Fruit fly (Drosophila melanogaster): ENCODE data around the gene Pfdn5.

The Pfdn5 gene

DNA sequence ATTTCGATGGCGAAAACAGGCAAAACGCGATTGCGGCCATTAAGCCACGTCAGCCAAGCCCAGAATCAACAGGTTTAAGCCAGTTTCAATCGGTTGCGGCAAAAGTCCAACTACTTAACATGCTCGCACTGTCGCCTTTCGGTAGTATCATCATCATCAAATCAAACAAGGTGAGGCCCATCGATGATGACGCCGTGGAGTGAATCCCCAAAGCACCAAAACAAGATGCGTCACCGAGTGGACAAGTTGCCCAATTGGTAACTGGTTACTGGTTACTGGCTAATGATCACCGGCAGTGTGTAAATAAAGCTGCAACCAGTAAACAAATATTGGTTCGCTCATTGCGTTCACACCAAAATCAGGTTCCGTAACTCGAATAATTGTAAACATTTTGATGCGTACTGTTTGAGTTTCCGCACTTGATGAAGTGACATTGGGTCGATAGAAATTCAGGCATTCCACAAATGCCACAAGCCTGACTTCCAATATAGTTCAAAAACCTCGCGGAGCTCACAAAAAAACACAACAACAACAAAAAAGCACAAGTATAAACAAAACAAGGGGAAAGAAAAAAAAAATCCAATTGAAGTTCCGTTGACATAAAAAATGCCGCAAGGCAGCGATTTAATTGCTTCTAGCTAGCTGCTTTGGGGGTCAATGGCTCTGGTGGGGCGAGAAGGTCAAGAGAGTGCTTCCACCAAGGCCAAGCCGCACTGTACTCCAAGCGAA lies 37.7 kb downstream of the Pfdn5 start (continued):
- TF ChIP-seq H2.0 (GFP tag; IDR thresholded peaks at IDR 0.05) (0 out of 2 replicates have a peak, but pooled peaks have one; percentile 17), CG11085 (GFP tag; IDR thresholded peaks at IDR 0.05) (no peak), CG11723 (GFP tag; optimal IDR thresholded peaks at IDR 0.05) (peak; percentile 76), CG2678 (tag; optimal IDR thresholded peaks at IDR 0.05) (peak; percentile 73), Camta (GFP tag; optimal IDR thresholded peaks at IDR 0.05) (peak; percentile 54), tgo (GFP tag; IDR thresholded peaks at IDR 0.05) (no peak)

DNA sequence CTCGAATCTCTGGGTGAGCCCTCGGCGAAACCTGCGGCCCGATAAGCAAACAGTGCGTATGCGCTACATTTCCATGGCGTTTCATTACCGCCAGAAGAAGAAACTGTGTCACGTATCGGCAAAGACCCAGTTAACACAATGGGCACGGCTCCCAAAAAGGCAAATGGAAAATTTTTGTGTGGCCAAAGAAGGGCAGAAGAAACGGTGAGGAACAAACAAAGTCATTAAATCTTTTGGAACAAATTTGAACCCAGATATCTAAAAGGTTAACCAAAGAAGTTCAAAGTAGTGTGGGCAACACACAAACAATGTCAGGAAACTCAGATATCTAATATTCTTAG lies 38.2 kb downstream of the Pfdn5 start:
- TF ChIP-seq CG5245 (GFP tag; optimal IDR thresholded peaks at IDR 0.05) = no peak
- TF ChIP-seq ara (GFP tag; IDR thresholded peaks at IDR 0.05) = no peak
- TF ChIP-seq CG12155 (GFP tag; optimal IDR thresholded peaks at IDR 0.05) = no peak
- no peak for TF ChIP-seq Ets97D (GFP tag; optimal IDR thresholded peaks at IDR 0.05)
- TF ChIP-seq stc (GFP tag; IDR thresholded peaks at IDR 0.05) = no peak
- TF ChIP-seq CG13775 (GFP tag; optimal IDR thresholded peaks at IDR 0.05) = no peak
- TF ChIP-seq fd102C (GFP tag; optimal IDR thresholded peaks at IDR 0.05) = no peak
- TF ChIP-seq D (optimal IDR thresholded peaks at IDR 0.05) = no peak
- TF ChIP-seq D (GFP tag; optimal IDR thresholded peaks at IDR 0.05) = no peak
- TF ChIP-seq jing (GFP tag; optimal IDR thresholded peaks at IDR 0.05) = no peak
- no peak for TF ChIP-seq gsb (GFP tag; IDR thresholded peaks at IDR 0.05)
- no peak for TF ChIP-seq phol (tag; optimal IDR thresholded peaks at IDR 0.05)
- TF ChIP-seq chinmo (GFP tag; IDR thresholded peaks at IDR 0.05; ENCODE audit: partially characterized antibody) = 0 out of 4 replicates have a peak, but pooled peaks have one; percentile 7
- no peak for TF ChIP-seq MTF-1 (GFP tag; optimal IDR thresholded peaks at IDR 0.05; ENCODE audit: borderline replicate concordance)
- no peak for TF ChIP-seq scrt (GFP tag; optimal IDR thresholded peaks at IDR 0.05)
- no peak for TF ChIP-seq Six4 (GFP tag; optimal IDR thresholded peaks at IDR 0.05)
- no peak for TF ChIP-seq Sry-δ (GFP tag; optimal IDR thresholded peaks at IDR 0.05)
- TF ChIP-seq CG1529 (GFP tag; optimal IDR thresholded peaks at IDR 0.05) = no peak
- TF ChIP-seq CG2199 (GFP tag; IDR thresholded peaks at IDR 0.05) = no peak
- no peak for TF ChIP-seq mld (GFP tag; IDR thresholded peaks at IDR 0.05; ENCODE audit: partially characterized antibody)
- no peak for TF ChIP-seq Awh (GFP tag; IDR thresholded peaks at IDR 0.05)
- no peak for TF ChIP-seq CG3407 (GFP tag; optimal IDR thresholded peaks at IDR 0.05)
- TF ChIP-seq CG31388 (GFP tag; optimal IDR thresholded peaks at IDR 0.05) = no peak
- no peak for TF ChIP-seq tll (GFP tag; optimal IDR thresholded peaks at IDR 0.05)
- TF ChIP-seq emc (GFP tag; optimal IDR thresholded peaks at IDR 0.05) = no peak
- 0 out of 2 replicates have a peak, but pooled peaks have one; percentile 9 for TF ChIP-seq CG32772 (GFP tag; IDR thresholded peaks at IDR 0.05)
- no peak for TF ChIP-seq Hey (tag; optimal IDR thresholded peaks at IDR 0.05)
- TF ChIP-seq CG14014 (GFP tag; IDR thresholded peaks at IDR 0.05) = 0 out of 2 replicates have a peak, but pooled peaks have one; percentile 5
- peak; percentile 18; the same call in 1 of the 3 replicates for TF ChIP-seq ci (GFP tag; IDR thresholded peaks at IDR 0.05)
- 0 out of 2 replicates have a peak, but pooled peaks have one; percentile 3 for TF ChIP-seq CG9932 (GFP tag; IDR thresholded peaks at IDR 0.05)
- TF ChIP-seq CG34376 (GFP tag; optimal IDR thresholded peaks at IDR 0.05) = no peak
- TF ChIP-seq dmrt11E (tag; optimal IDR thresholded peaks at IDR 0.05) = no peak
- peak; percentile 27; the same call in 1 of the 2 replicates for TF ChIP-seq Rfx (GFP tag; IDR thresholded peaks at IDR 0.05)
- no peak for TF ChIP-seq CTCF (GFP tag; optimal IDR thresholded peaks at IDR 0.05)
- no peak for TF ChIP-seq wdn (GFP tag; IDR thresholded peaks at IDR 0.05)
- TF ChIP-seq CG1233 (GFP tag; optimal IDR thresholded peaks at IDR 0.05) = no peak
- no peak for TF ChIP-seq CG3281 (GFP tag; optimal IDR thresholded peaks at IDR 0.05)
- TF ChIP-seq CG9437 (GFP tag; optimal IDR thresholded peaks at IDR 0.05) = no peak
- TF ChIP-seq h (optimal IDR thresholded peaks at IDR 0.05) = no peak
- TF ChIP-seq ase (GFP tag; IDR thresholded peaks at IDR 0.05) = 0 out of 3 replicates have a peak, but pooled peaks have one; percentile 25
- TF ChIP-seq CG14710 (tag; optimal IDR thresholded peaks at IDR 0.05) = no peak
- peak in 1 of 2 experiments; percentile 84 for TF ChIP-seq Hr78 (GFP tag; optimal IDR thresholded peaks at IDR 0.05)
- TF ChIP-seq grau (tag; optimal IDR thresholded peaks at IDR 0.05) = no peak
- no peak for TF ChIP-seq Lim3 (GFP tag; IDR thresholded peaks at IDR 0.05)

All from whole organism, embryonic.